Fruit fly (Drosophila melanogaster): ENCODE results near the gene sn.

Gene sn

DNA sequence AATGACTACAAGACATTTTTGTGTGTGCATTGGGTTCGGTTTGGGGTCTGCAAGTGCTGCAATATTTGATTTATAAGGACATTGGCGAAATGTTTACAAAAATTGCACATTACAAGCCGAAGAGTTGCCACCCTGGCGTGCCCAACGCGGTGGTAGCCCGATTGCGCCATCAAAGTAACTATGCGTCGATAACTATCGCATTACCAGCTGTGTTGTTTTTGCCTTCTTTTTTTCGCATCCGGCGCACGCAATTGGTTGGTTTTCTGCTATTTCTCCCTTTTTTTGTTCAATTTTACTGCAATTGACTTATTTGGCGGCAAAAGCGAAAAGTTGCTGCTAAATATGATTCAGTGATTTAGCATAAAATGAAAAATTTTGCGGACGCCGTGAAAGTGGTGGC is 29.1 kb upstream of the sn start, which contains the start of gene RpS14b (continued):
- peak; percentile 10 for TF ChIP-seq dmrt99B (tag; optimal IDR thresholded peaks at IDR 0.05)
- TF ChIP-seq grau (tag; optimal IDR thresholded peaks at IDR 0.05), result peak; percentile 36
- TF ChIP-seq so (GFP tag; IDR thresholded peaks at IDR 0.05), result peak; percentile 72; the same call in 1 of the 3 replicates
- TF ChIP-seq jing (GFP tag; optimal IDR thresholded peaks at IDR 0.05), result no peak
- peak; percentile 90 for TF ChIP-seq YL-1 (GFP tag; optimal IDR thresholded peaks at IDR 0.05)
- TF ChIP-seq nerfin-1 (tag; optimal IDR thresholded peaks at IDR 0.05), result peak; percentile 6
- peak; percentile 23 for TF ChIP-seq p53 (GFP tag; optimal IDR thresholded peaks at IDR 0.05)
- peak in 1 of 2 experiments; percentile 80 for TF ChIP-seq crp (GFP tag; optimal IDR thresholded peaks at IDR 0.05)
- peak; percentile 77 for TF ChIP-seq Fer1 (GFP tag; optimal IDR thresholded peaks at IDR 0.05)
- TF ChIP-seq fd96Cb (tag; optimal IDR thresholded peaks at IDR 0.05), result no peak
- no peak for TF ChIP-seq Hr3 (GFP tag; optimal IDR thresholded peaks at IDR 0.05)
- TF ChIP-seq CG31388 (GFP tag; optimal IDR thresholded peaks at IDR 0.05), result no peak
- peak; percentile 47 for TF ChIP-seq mam (GFP tag; optimal IDR thresholded peaks at IDR 0.05)
- TF ChIP-seq Jarid2 (GFP tag; optimal IDR thresholded peaks at IDR 0.05), result peak; percentile 29
- peak; percentile 28 for TF ChIP-seq repo (GFP tag; optimal IDR thresholded peaks at IDR 0.05)
- TF ChIP-seq gcm2 (GFP tag; optimal IDR thresholded peaks at IDR 0.05), result peak; percentile 55
- peak; percentile 66 for TF ChIP-seq vnd (GFP tag; IDR thresholded peaks at IDR 0.05; ENCODE audit: partially characterized antibody)
- peak; percentile 72 for TF ChIP-seq CrebB (tag; optimal IDR thresholded peaks at IDR 0.05)
- TF ChIP-seq CG16815 (GFP tag; optimal IDR thresholded peaks at IDR 0.05), result no peak
- TF ChIP-seq HLH3B (GFP tag; IDR thresholded peaks at IDR 0.05), result peak; percentile 56
- TF ChIP-seq CG7271 (tag; optimal IDR thresholded peaks at IDR 0.05), result peak; percentile 28
- peak; percentile 72; the same call in 2 of the 3 replicates for TF ChIP-seq gce (GFP tag; IDR thresholded peaks at IDR 0.05)
- TF ChIP-seq bcd (GFP tag; optimal IDR thresholded peaks at IDR 0.05), result peak; percentile 76
- TF ChIP-seq Adf1 (GFP tag; IDR thresholded peaks at IDR 0.05), result peak; percentile 54
- TF ChIP-seq pzg (GFP tag; optimal IDR thresholded peaks at IDR 0.05), result peak; percentile 77
- TF ChIP-seq CHES-1-like (GFP tag; optimal IDR thresholded peaks at IDR 0.05), result peak; percentile 77
- TF ChIP-seq Oli (tag; optimal IDR thresholded peaks at IDR 0.05), result no peak
- TF ChIP-seq Ada2b (GFP tag; IDR thresholded peaks at IDR 0.05), result peak; percentile 47; the same call in 1 of the 2 replicates
- TF ChIP-seq BEAF-32 (GFP tag; optimal IDR thresholded peaks at IDR 0.05), result peak; percentile 81
- peak; percentile 35 for TF ChIP-seq cwo (GFP tag; optimal IDR thresholded peaks at IDR 0.05)
- TF ChIP-seq tgo (GFP tag; IDR thresholded peaks at IDR 0.05), result peak; percentile 56; the same call in 2 of the 3 replicates
- peak; percentile 65 for TF ChIP-seq sug (tag; optimal IDR thresholded peaks at IDR 0.05)
- peak; percentile 21 for TF ChIP-seq CG33557 (GFP tag; optimal IDR thresholded peaks at IDR 0.05)
- peak; percentile 30 for TF ChIP-seq nmo (GFP tag; optimal IDR thresholded peaks at IDR 0.05)
- no peak for TF ChIP-seq CG3065 (GFP tag; optimal IDR thresholded peaks at IDR 0.05)
- TF ChIP-seq Spps (tag; optimal IDR thresholded peaks at IDR 0.05), result no peak
- no peak for TF ChIP-seq Taf1 (GFP tag; IDR thresholded peaks at IDR 0.05)
- peak; percentile 77 for TF ChIP-seq schlank (tag; optimal IDR thresholded peaks at IDR 0.05)
- peak; percentile 10 for TF ChIP-seq cg (GFP tag; optimal IDR thresholded peaks at IDR 0.05)
- TF ChIP-seq CG8290 (GFP tag; optimal IDR thresholded peaks at IDR 0.05), result peak; percentile 15
- TF ChIP-seq CG8290 (tag; optimal IDR thresholded peaks at IDR 0.05), result peak in 1 of 2 experiments; percentile 88
- TF ChIP-seq bsh (GFP tag; optimal IDR thresholded peaks at IDR 0.05), result peak in 1 of 2 experiments; percentile 21
- TF ChIP-seq br (optimal IDR thresholded peaks at IDR 0.05), result no peak
- TF ChIP-seq odd (GFP tag; optimal IDR thresholded peaks at IDR 0.05), result peak; percentile 70
- peak; percentile 29 for TF ChIP-seq CG4424 (GFP tag; optimal IDR thresholded peaks at IDR 0.05)
- TF ChIP-seq Camta (GFP tag; optimal IDR thresholded peaks at IDR 0.05), result peak; percentile 37
- TF ChIP-seq Usf (GFP tag; optimal IDR thresholded peaks at IDR 0.05), result no peak
- TF ChIP-seq sob (GFP tag; IDR thresholded peaks at IDR 0.05), result peak; percentile 80
- TF ChIP-seq ATbp (GFP tag; optimal IDR thresholded peaks at IDR 0.05), result peak; percentile 16
- no peak for TF ChIP-seq peb (GFP tag; IDR thresholded peaks at IDR 0.05)
- peak; percentile 85 for TF ChIP-seq Hmr (GFP tag; optimal IDR thresholded peaks at IDR 0.05)

Measured in whole organism, embryonic.